Fruit fly (Drosophila melanogaster) whole organism, adult: ENCODE measurements around the gene CG32264.
A peak's percentile ranks its signal among the peaks of the same experiment; 100 is the strongest.

Source experiments
- CG11617 ChIP-seq: fragments of 200-800 bp; sonication (Bioruptor generic); optimal IDR thresholded peaks from 2 replicates; lab custom pipeline; 2017; ENCODE audit warnings: mild to moderate bottlenecking, missing biosample characterization, missing genetic modification reagents, missing genetic modification characterization
- CG12768 ChIP-seq: fragments of 200-800 bp; sonication (Bioruptor generic); optimal IDR thresholded peaks from 2 replicates; lab custom pipeline; 2017; ENCODE audit warnings: missing biosample characterization, missing genetic modification characterization, mild to moderate bottlenecking, moderate library complexity, missing genetic modification reagents
- CG1620 ChIP-seq: fragments of 200-800 bp; sonication (Bioruptor generic); optimal IDR thresholded peaks from 2 replicates; lab custom pipeline; 2016; ENCODE audit warnings: missing biosample characterization, missing genetic modification characterization
- CG33017 ChIP-seq: fragments of 200-800 bp; sonication (Bioruptor generic); optimal IDR thresholded peaks from 2 replicates; lab custom pipeline; 2018; ENCODE audit warnings: missing biosample characterization, mild to moderate bottlenecking, missing genetic modification characterization, moderate library complexity
- CG5204 ChIP-seq: fragments of 200-800 bp; sonication (Bioruptor generic); optimal IDR thresholded peaks from 2 replicates; lab custom pipeline; 2016; ENCODE audit warnings: missing biosample characterization, missing genetic modification characterization
- Crg-1 ChIP-seq: fragments of 200-800 bp; sonication (Bioruptor generic); optimal IDR thresholded peaks from 2 replicates; lab custom pipeline; 2016; ENCODE audit warnings: missing biosample characterization, missing genetic modification characterization
- bab1 ChIP-seq: fragments of 200-800 bp; sonication (Bioruptor generic); optimal IDR thresholded peaks from 3 replicates; lab custom pipeline; 2019; ENCODE audit warnings: missing biosample characterization, mild to moderate bottlenecking, missing genetic modification characterization, moderate library complexity
- cic ChIP-seq: fragments of 200-800 bp; sonication (Bioruptor generic); optimal IDR thresholded peaks from 2 replicates; lab custom pipeline; 2017; ENCODE audit warnings: missing biosample characterization, mild to moderate bottlenecking, missing genetic modification characterization, moderate library complexity
- cnc ChIP-seq, 2 experiments: fragments of >200 bp; optimal IDR thresholded peaks; 2 replicates each; lab custom pipeline; 2017
- kay ChIP-seq: fragments of 200-800 bp; sonication (Bioruptor generic); peaks from one replicate; lab custom pipeline; 2016; ENCODE audit warnings: missing biosample characterization, missing genetic modification characterization, borderline replicate concordance
- ovo ChIP-seq: fragments of 200-800 bp; sonication (Bioruptor generic); optimal IDR thresholded peaks from 2 replicates; lab custom pipeline; 2016; ENCODE audit warnings: missing biosample characterization, missing genetic modification characterization
- pad ChIP-seq: fragments of 200-800 bp; sonication (Bioruptor generic); optimal IDR thresholded peaks from 3 replicates; lab custom pipeline; 2017; ENCODE audit warnings: missing biosample characterization, missing genetic modification characterization, mild to moderate bottlenecking, moderate library complexity, missing genetic modification reagents

DNA sequence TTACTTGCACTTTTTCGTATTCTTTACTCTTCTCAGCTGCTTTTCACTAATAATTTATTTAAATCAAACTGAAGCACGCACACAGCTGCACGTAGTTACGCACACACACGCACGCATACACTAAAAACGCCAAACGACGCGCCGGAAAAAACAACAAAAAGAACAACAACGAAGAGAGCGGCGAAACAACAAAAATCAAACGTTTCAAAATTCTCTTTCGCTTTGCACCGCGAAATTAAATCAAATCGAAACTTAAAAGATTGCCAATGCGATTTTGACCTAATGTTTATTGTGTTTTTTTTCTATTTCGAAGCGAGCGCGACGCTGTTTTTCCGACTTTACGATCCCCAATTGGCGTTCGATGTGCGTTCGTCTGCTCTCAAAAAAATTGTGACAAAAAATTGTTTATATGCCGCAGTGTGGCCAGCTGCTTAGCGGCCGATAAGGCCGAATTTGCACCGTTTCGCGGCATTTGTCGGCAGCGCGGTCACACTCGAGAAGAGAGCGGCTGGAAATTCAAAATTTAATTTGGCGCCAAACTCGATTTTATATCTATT lies 18.6 kb downstream of the CG32264 start:
- TF ChIP-seq CG11617 (GFP tag; lab: Kevin White, UChicago) (peak; percentile 23), cnc (optimal IDR thresholded peaks at IDR 0.05; lab: Kevin White, UChicago) (no peak), bab1 (peak; percentile 43), Crg-1 (GFP tag; lab: Kevin White, UChicago) (peak; percentile 47), CG5204 (no peak), ovo (GFP tag; lab: Kevin White, UChicago) (no peak), CG33017 (tag; lab: Kevin White, UChicago) (peak; percentile 48), cic (GFP tag; lab: Kevin White, UChicago) (peak; percentile 58), kay (GFP tag; lab: Kevin White, UChicago) (peak; percentile 61), CG12768 (peak; percentile 48), CG1620 (GFP tag; lab: Kevin White, UChicago) (peak; percentile 25), pad (GFP tag; lab: Kevin White, UChicago) (no peak)
